Worm (Caenorhabditis elegans) whole organism, L3 larva: ENCODE data around the gene F40F9.10.
A peak's percentile ranks its signal among the peaks of the same experiment; 100 is the strongest.

Experiments used
- ZK546.5 ChIP-seq: sonication (generic microtip); optimal IDR thresholded peaks from 2 replicates; lab custom pipeline; 2017; ENCODE audit warnings: missing biosample characterization, missing genetic modification characterization
- aly-2 ChIP-seq: fragments of 150-350 bp; optimal IDR thresholded peaks from 2 replicates; lab custom pipeline; 2014; ENCODE audit warnings: missing biosample characterization, missing genetic modification characterization
- ama-1 ChIP-seq: fragments of 150-350 bp; optimal IDR thresholded peaks from 2 replicates; lab custom pipeline; 2018
- ceh-16 ChIP-seq: sonication (generic microtip); optimal IDR thresholded peaks from 2 replicates; lab custom pipeline; 2017; ENCODE audit warnings: missing biosample characterization, missing genetic modification characterization
- ceh-28 ChIP-seq: fragments of 150-350 bp; optimal IDR thresholded peaks from 2 replicates; lab custom pipeline; 2014; ENCODE audit warnings: missing biosample characterization, missing genetic modification reagents, missing genetic modification characterization
- ceh-82 ChIP-seq: fragments of 150-350 bp; optimal IDR thresholded peaks from 2 replicates; lab custom pipeline; 2014; ENCODE audit warnings: missing biosample characterization, missing genetic modification characterization
- ceh-9 ChIP-seq: sonication (generic microtip); optimal IDR thresholded peaks from 2 replicates; lab custom pipeline; 2018; ENCODE audit warnings: missing biosample characterization, missing genetic modification characterization
- daf-12 ChIP-seq: fragments of 150-350 bp; optimal IDR thresholded peaks from 2 replicates; lab custom pipeline; 2014; ENCODE audit warnings: missing biosample characterization, missing genetic modification reagents, missing genetic modification characterization
- egl-27 ChIP-seq: sonication (generic microtip); optimal IDR thresholded peaks from 4 replicates; lab custom pipeline; 2017; ENCODE audit warnings: missing biosample characterization, missing genetic modification reagents, missing genetic modification characterization
- egl-5 ChIP-seq: fragments of 150-350 bp; optimal IDR thresholded peaks from 2 replicates; lab custom pipeline; 2017; ENCODE audit warnings: missing biosample characterization, missing genetic modification reagents, missing genetic modification characterization, inconsistent platforms
- elt-2 ChIP-seq: sonication (generic microtip); optimal IDR thresholded peaks from 2 replicates; lab custom pipeline; 2016; ENCODE audit warnings: missing genetic modification reagents, mild to moderate bottlenecking, missing genetic modification characterization, missing compliant biosample characterization
- eor-1 ChIP-seq, 2 experiments: fragments of 150-350 bp; optimal IDR thresholded peaks; 2 replicates each; lab custom pipeline; 2014 to 2018; ENCODE audit warnings: missing biosample characterization in 2 of 2, missing genetic modification characterization in 2 of 2
- fkh-10 ChIP-seq: sonication (generic microtip); optimal IDR thresholded peaks from 2 replicates; lab custom pipeline; 2017; ENCODE audit warnings: missing biosample characterization, missing genetic modification reagents, missing genetic modification characterization
- hmg-11 ChIP-seq: sonication (generic microtip); optimal IDR thresholded peaks from 2 replicates; lab custom pipeline; 2016; ENCODE audit warnings: missing genetic modification characterization, missing compliant biosample characterization
- jun-1 ChIP-seq: fragments of 150-350 bp; optimal IDR thresholded peaks from 2 replicates; lab custom pipeline; 2014; ENCODE audit warnings: missing biosample characterization, missing genetic modification reagents, missing genetic modification characterization
- lin-15B ChIP-seq: fragments of 150-350 bp; optimal IDR thresholded peaks from 2 replicates; lab custom pipeline; 2014; ENCODE audit warnings: missing biosample characterization, missing genetic modification characterization
- lin-39 ChIP-seq: fragments of 150-350 bp; optimal IDR thresholded peaks from 2 replicates; lab custom pipeline; 2018; ENCODE audit warnings: missing biosample characterization, missing genetic modification reagents, missing genetic modification characterization
- mdl-1 ChIP-seq: fragments of 150-350 bp; optimal IDR thresholded peaks from 2 replicates; lab custom pipeline; 2014; ENCODE audit warnings: missing biosample characterization, missing genetic modification characterization
- nfya-1 ChIP-seq: sonication (generic microtip); optimal IDR thresholded peaks from 2 replicates; lab custom pipeline; 2017; ENCODE audit warnings: missing genetic modification characterization, mild to moderate bottlenecking, missing compliant biosample characterization, antibody characterized with exemption, moderate library complexity; ENCODE audit not compliant: insufficient read depth
- nhr-12 ChIP-seq: fragments of 150-350 bp; optimal IDR thresholded peaks from 2 replicates; lab custom pipeline; 2014; ENCODE audit warnings: missing biosample characterization, missing genetic modification characterization
- nhr-23 ChIP-seq: fragments of 150-350 bp; optimal IDR thresholded peaks from 2 replicates; lab custom pipeline; 2014; ENCODE audit warnings: missing biosample characterization, missing genetic modification reagents, missing genetic modification characterization
- nhr-25 ChIP-seq: sonication (generic microtip); optimal IDR thresholded peaks from 2 replicates; lab custom pipeline; 2017; ENCODE audit warnings: missing biosample characterization, missing genetic modification characterization
- nhr-28 ChIP-seq: fragments of 150-350 bp; optimal IDR thresholded peaks from 2 replicates; lab custom pipeline; 2014; ENCODE audit warnings: missing biosample characterization, missing genetic modification characterization
- nhr-43 ChIP-seq: sonication (generic microtip); optimal IDR thresholded peaks from 2 replicates; lab custom pipeline; 2016; ENCODE audit warnings: mild to moderate bottlenecking, missing genetic modification characterization, missing compliant biosample characterization; ENCODE audit not compliant: poor library complexity, severe bottlenecking
- nhr-67 ChIP-seq: fragments of 150-350 bp; optimal IDR thresholded peaks from 2 replicates; lab custom pipeline; 2014; ENCODE audit warnings: missing biosample characterization, missing genetic modification characterization
- nhr-76 ChIP-seq: fragments of 150-350 bp; sonication (generic microtip); optimal IDR thresholded peaks from 5 replicates; lab custom pipeline; 2014; ENCODE audit warnings: missing biosample characterization, missing genetic modification characterization
- nhr-77 ChIP-seq: fragments of 150-350 bp; optimal IDR thresholded peaks from 2 replicates; lab custom pipeline; 2014; ENCODE audit warnings: missing biosample characterization, missing genetic modification characterization
- pha-4 ChIP-seq: fragments of 150-350 bp; optimal IDR thresholded peaks from 2 replicates; lab custom pipeline; 2014; ENCODE audit warnings: missing biosample characterization, missing genetic modification reagents, missing genetic modification characterization
- pqm-1 ChIP-seq: fragments of 150-350 bp; optimal IDR thresholded peaks from 2 replicates; lab custom pipeline; 2017; ENCODE audit warnings: missing biosample characterization, missing genetic modification characterization, inconsistent platforms
- snpc-4 ChIP-seq: fragments of 150-350 bp; optimal IDR thresholded peaks from 2 replicates; lab custom pipeline; 2014; ENCODE audit warnings: missing biosample characterization, missing genetic modification characterization
- tbx-2 ChIP-seq: sonication (generic microtip); optimal IDR thresholded peaks from 2 replicates; lab custom pipeline; 2016; ENCODE audit warnings: mild to moderate bottlenecking, missing genetic modification characterization, missing compliant biosample characterization
- ztf-4 ChIP-seq: fragments of 150-350 bp; optimal IDR thresholded peaks from 2 replicates; lab custom pipeline; 2014; ENCODE audit warnings: missing biosample characterization, missing genetic modification characterization

F40F9.10 gene

DNA sequence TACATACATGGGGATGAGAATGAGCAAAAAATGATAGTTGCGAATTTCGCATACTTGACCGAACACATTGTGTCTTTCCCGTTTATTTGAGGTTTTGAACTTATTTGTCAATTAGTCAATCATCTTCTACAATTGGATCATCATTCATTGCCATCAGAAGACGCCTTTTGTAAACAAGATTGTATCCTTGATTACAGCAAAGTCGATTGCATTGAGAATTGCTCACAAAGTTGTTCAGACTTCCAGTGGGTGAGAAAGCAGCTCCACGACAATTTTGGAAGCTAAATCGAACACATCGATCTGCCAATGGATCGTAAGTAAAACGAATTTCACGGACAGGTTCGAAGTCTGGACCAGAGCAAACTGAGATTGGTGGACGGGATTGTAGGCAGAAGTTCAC lies 33.2 kb downstream of the F40F9.10 start:
- TF ChIP-seq nhr-77 (tag; lab: Kevin White, UChicago) (no peak), ceh-82 (no peak), fkh-10 (no peak), aly-2 (tag; lab: Kevin White, UChicago) (no peak), ceh-16 (tag; lab: Kevin White, UChicago) (no peak), tbx-2 (no peak), nhr-25 (tag; lab: Kevin White, UChicago) (no peak), ceh-9 (tag; lab: Kevin White, UChicago) (no peak), lin-39 (tag; lab: Kevin White, UChicago) (no peak), snpc-4 (tag; lab: Kevin White, UChicago) (no peak), lin-15B (no peak), ceh-28 (tag; lab: Kevin White, UChicago) (no peak), egl-27 (no peak), nhr-67 (tag; lab: Kevin White, UChicago) (no peak), nhr-76 (tag; lab: Kevin White, UChicago) (no peak), mdl-1 (tag; lab: Kevin White, UChicago) (no peak), elt-2 (tag; lab: Kevin White, UChicago) (no peak), daf-12 (tag; lab: Kevin White, UChicago) (no peak), nfya-1 (tag; lab: Kevin White, UChicago) (no peak)

DNA sequence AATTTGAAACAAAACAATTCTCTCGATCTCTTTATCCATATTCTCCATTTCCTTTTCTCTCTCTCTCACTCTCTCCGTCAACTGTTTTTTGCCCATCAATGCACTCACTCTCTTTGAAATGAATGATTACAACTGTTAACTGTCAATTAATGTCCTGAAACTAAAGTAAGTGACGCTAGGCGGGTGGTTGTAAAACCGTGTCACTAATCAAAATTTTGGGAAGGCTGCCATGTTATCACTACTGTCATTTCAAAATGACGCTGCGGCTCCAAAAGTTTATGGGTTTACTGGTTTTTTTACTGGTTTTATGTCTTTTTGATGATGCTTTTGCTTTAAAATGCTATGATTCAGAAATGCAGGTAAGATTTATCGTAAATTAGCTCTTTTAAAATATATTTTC lies 34.3 kb downstream of the F40F9.10 start, which contains the start of gene ZK287.9:
TSS of gene ZK287.9 (plus strand) at position 192 of the 400 bp plus-strand sequence.
- TF ChIP-seq egl-27 (no peak), nhr-43 (tag; lab: Kevin White, UChicago) (no peak), ama-1 (no peak), ceh-16 (tag; lab: Kevin White, UChicago) (no peak), nhr-28 (tag; lab: Kevin White, UChicago) (no peak), elt-2 (tag; lab: Kevin White, UChicago) (peak; percentile 67), fkh-10 (no peak), lin-15B (no peak), pqm-1 (peak; percentile 37), hmg-11 (tag; lab: Kevin White, UChicago) (no peak), pha-4 (no peak), nhr-67 (tag; lab: Kevin White, UChicago) (no peak)

DNA sequence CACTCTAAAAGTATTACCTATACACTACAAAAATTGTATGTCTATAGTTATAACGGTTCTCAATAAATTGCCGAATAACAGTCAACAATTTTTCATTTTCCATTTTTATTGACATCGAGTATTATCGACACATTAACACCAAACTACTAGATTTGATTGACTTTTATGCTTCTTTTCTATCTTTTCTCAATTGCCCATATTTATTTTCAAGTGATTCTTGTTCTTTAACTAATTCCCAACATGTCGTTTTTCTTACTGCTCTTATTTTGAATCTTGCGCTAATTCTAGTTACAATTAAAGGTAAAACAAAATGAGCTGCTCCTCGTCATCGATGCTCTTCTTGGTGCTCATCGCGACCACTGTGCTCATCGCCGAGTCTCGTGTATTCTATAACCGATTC lies 35.5 kb downstream of the F40F9.10 start, which contains the start of gene cthd-1:
TSS of gene cthd-1 (plus strand) at position 301 of the 400 bp plus-strand sequence.
- TF ChIP-seq ztf-4 (tag; lab: Kevin White, UChicago): no peak
- no peak for TF ChIP-seq nhr-12 (tag; lab: Kevin White, UChicago)
- TF ChIP-seq eor-1 (tag; optimal IDR thresholded peaks at IDR 0.05; lab: Kevin White, UChicago): no peak
- no peak for TF ChIP-seq mdl-1 (tag; lab: Kevin White, UChicago)
- TF ChIP-seq nhr-23: no peak
- TF ChIP-seq ZK546.5 (tag; lab: Kevin White, UChicago): no peak
- no peak for TF ChIP-seq aly-2 (tag; lab: Kevin White, UChicago)
- TF ChIP-seq pha-4: no peak
- TF ChIP-seq jun-1 (tag; lab: Kevin White, UChicago): no peak
- no peak for TF ChIP-seq egl-5 (tag; lab: Kevin White, UChicago)
- no peak for TF ChIP-seq nhr-76 (tag; lab: Kevin White, UChicago)
- no peak for TF ChIP-seq snpc-4 (tag; lab: Kevin White, UChicago)
- no peak for TF ChIP-seq fkh-10
- TF ChIP-seq elt-2 (tag; lab: Kevin White, UChicago): no peak
- TF ChIP-seq lin-15B: no peak
- TF ChIP-seq daf-12 (tag; lab: Kevin White, UChicago): no peak

DNA sequence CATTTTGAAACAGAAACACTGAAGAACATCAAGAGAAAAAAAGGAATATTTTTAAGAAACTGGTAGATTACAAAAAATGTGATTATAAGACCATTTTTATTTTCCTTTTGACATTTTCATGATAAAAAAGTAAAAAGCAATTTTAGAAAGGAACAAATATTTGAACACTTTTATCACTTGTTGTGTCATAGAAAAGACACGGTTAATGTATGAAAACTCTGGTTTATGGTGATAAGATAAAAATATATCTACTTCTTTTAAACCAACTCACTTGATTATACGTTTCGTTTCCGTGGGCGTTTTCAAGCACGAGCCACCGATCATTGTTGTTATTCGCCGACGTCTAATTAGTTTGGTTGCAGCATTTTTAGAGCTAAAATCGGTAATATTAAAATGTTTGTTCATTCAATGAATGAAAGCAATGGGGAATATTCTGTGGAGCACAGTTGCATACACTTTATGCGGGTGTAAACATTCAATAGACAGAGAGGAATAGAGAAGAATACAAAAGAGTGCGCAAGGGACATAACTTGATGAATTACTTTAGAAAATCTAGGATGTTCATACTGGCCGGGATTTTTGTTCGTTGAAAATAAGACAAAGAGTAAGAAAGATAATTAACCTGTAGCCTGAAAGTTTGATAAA lies 40.1 kb downstream of the F40F9.10 start, which contains the start of gene sulp-8:
TSS of gene sulp-8 (minus strand) at position 469 of the 645 bp plus-strand sequence.
- no peak for TF ChIP-seq ceh-9 (tag; lab: Kevin White, UChicago)
- no peak for TF ChIP-seq pqm-1
- TF ChIP-seq nhr-12 (tag; lab: Kevin White, UChicago): no peak
- peak; percentile 71 for TF ChIP-seq elt-2 (tag; lab: Kevin White, UChicago)
- no peak for TF ChIP-seq lin-15B
- peak; percentile 51 for TF ChIP-seq pha-4

DNA sequence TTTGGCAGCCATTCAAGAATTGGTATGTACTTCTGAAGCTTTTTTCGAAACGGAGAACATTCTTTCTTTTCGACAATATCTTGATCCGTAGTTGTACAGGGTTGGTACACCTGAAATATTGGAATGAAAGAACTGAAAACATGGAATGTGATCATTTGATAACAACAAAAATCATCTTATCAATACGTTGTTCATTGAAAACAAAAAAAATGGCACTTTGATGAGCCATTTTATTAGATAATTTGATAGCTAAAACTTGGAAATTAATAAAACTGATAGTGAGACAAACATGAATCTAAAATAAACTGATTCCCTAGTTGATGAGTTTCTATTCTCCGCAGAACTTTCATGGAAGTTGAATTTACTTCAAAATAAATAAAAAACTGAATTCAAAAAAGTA lies 40.9 kb downstream of the F40F9.10 start:
- TF ChIP-seq elt-2 (tag; lab: Kevin White, UChicago): peak; percentile 70
- TF ChIP-seq nhr-43 (tag; lab: Kevin White, UChicago): no peak
